Fruit fly (Drosophila melanogaster) whole organism, embryonic: ENCODE data around the gene CG7903.

Experiments
- Bgb ChIP-seq: fragments of 200-800 bp; sonication (Bioruptor generic); IDR thresholded peaks from 2 replicates; pipeline ENCODE4 v1.3.6; 2022; ENCODE audit warnings: missing biosample characterization, missing genetic modification characterization; ENCODE audit not compliant: partially characterized antibody
- CG10543 ChIP-seq: fragments of 200-800 bp; sonication (Bioruptor generic); optimal IDR thresholded peaks from 3 replicates; lab custom pipeline; 2017; ENCODE audit warnings: missing biosample characterization, mild to moderate bottlenecking, missing genetic modification characterization, moderate library complexity
- CG11398 ChIP-seq: fragments of 200-800 bp; sonication (Bioruptor generic); optimal IDR thresholded peaks from 2 replicates; lab custom pipeline; 2016; ENCODE audit warnings: missing biosample characterization, missing genetic modification characterization
- CG12071 ChIP-seq: fragments of 200-800 bp; sonication (Bioruptor generic); optimal IDR thresholded peaks from 3 replicates; lab custom pipeline; 2018; ENCODE audit warnings: missing biosample characterization, mild to moderate bottlenecking, missing genetic modification characterization
- CG12219 ChIP-seq: fragments of 200-800 bp; sonication (Bioruptor generic); optimal IDR thresholded peaks from 3 replicates; lab custom pipeline; 2018; ENCODE audit warnings: missing biosample characterization, mild to moderate bottlenecking, missing genetic modification characterization
- CG12744 ChIP-seq: fragments of 200-800 bp; sonication (Bioruptor generic); optimal IDR thresholded peaks from 2 replicates; lab custom pipeline; 2016; ENCODE audit warnings: missing biosample characterization, missing genetic modification characterization
- CG15601 ChIP-seq: fragments of 200-800 bp; sonication (Bioruptor generic); optimal IDR thresholded peaks from 3 replicates; lab custom pipeline; 2019; ENCODE audit warnings: missing biosample characterization, mild to moderate bottlenecking, missing genetic modification characterization, moderate library complexity
- CG16813 ChIP-seq: fragments of 200-800 bp; sonication (Bioruptor generic); IDR thresholded peaks from 3 replicates; pipeline ENCODE4 v1.3.6; 2022; ENCODE audit warnings: missing biosample characterization, missing genetic modification characterization; ENCODE audit not compliant: partially characterized antibody
- CG18619 ChIP-seq: fragments of 200-800 bp; sonication (Bioruptor generic); optimal IDR thresholded peaks from 3 replicates; lab custom pipeline; 2017; ENCODE audit warnings: missing biosample characterization, mild to moderate bottlenecking, missing genetic modification characterization
- CG2120 ChIP-seq: fragments of 200-800 bp; sonication (Bioruptor generic); optimal IDR thresholded peaks from 3 replicates; lab custom pipeline; 2016; ENCODE audit warnings: missing biosample characterization, missing genetic modification characterization
- CG3065 ChIP-seq: fragments of 200-800 bp; sonication (Bioruptor generic); optimal IDR thresholded peaks from 2 replicates; lab custom pipeline; 2016; ENCODE audit warnings: missing biosample characterization, missing genetic modification characterization
- CG4424 ChIP-seq: fragments of 200-800 bp; sonication (Bioruptor generic); optimal IDR thresholded peaks from 3 replicates; lab custom pipeline; 2016; ENCODE audit warnings: missing biosample characterization, missing genetic modification characterization
- CG4617 ChIP-seq: fragments of 200-800 bp; sonication (Bioruptor generic); optimal IDR thresholded peaks from 3 replicates; lab custom pipeline; 2016; ENCODE audit warnings: missing biosample characterization, missing genetic modification characterization, borderline replicate concordance
- CG5245 ChIP-seq: fragments of 200-800 bp; sonication (Bioruptor generic); optimal IDR thresholded peaks from 3 replicates; lab custom pipeline; 2016; ENCODE audit warnings: missing biosample characterization, missing genetic modification characterization
- CG6254 ChIP-seq: fragments of 200-800 bp; sonication (Bioruptor generic); optimal IDR thresholded peaks from 3 replicates; lab custom pipeline; 2017; ENCODE audit warnings: mild to moderate bottlenecking, missing biosample characterization, missing genetic modification reagents, missing genetic modification characterization
- CG6791 ChIP-seq: fragments of 200-800 bp; sonication (Bioruptor generic); IDR thresholded peaks from 3 replicates; pipeline ENCODE4 v1.3.6; 2022; ENCODE audit warnings: missing biosample characterization, missing genetic modification characterization; ENCODE audit not compliant: partially characterized antibody
- CG8388 ChIP-seq: fragments of 200-800 bp; sonication (Bioruptor generic); optimal IDR thresholded peaks from 2 replicates; lab custom pipeline; 2019; ENCODE audit warnings: missing biosample characterization, mild to moderate bottlenecking, missing genetic modification characterization, moderate library complexity
- CG9437 ChIP-seq: fragments of 200-800 bp; sonication (Bioruptor generic); optimal IDR thresholded peaks from 2 replicates; lab custom pipeline; 2018; ENCODE audit warnings: missing biosample characterization, mild to moderate bottlenecking, missing genetic modification characterization
- CG9797 ChIP-seq: fragments of 200-800 bp; sonication (Bioruptor generic); optimal IDR thresholded peaks from 3 replicates; lab custom pipeline; 2018; ENCODE audit warnings: missing biosample characterization, mild to moderate bottlenecking, missing genetic modification characterization
- D19B ChIP-seq: fragments of 200-800 bp; sonication (Bioruptor generic); optimal IDR thresholded peaks from 2 replicates; lab custom pipeline; 2017; ENCODE audit warnings: missing biosample characterization, mild to moderate bottlenecking, missing genetic modification characterization
- Ets97D ChIP-seq: fragments of 200-800 bp; sonication (Bioruptor generic); optimal IDR thresholded peaks from 3 replicates; lab custom pipeline; 2016; ENCODE audit warnings: missing biosample characterization, missing genetic modification characterization
- Fer1 ChIP-seq: fragments of 200-800 bp; sonication (Bioruptor generic); optimal IDR thresholded peaks from 2 replicates; lab custom pipeline; 2017; ENCODE audit warnings: missing biosample characterization, mild to moderate bottlenecking, missing genetic modification characterization
- GATAe ChIP-seq: fragments of 200-800 bp; sonication (Bioruptor generic); conservative IDR thresholded peaks from 2 replicates; pipeline ENCODE4 v1.3.6; 2022; ENCODE audit warnings: missing biosample characterization, missing genetic modification characterization
- HmgZ ChIP-seq: fragments of 200-800 bp; sonication (Bioruptor generic); optimal IDR thresholded peaks from 2 replicates; lab custom pipeline; 2018; ENCODE audit warnings: missing biosample characterization, mild to moderate bottlenecking, missing genetic modification characterization
- Hr51 ChIP-seq, 2 experiments: fragments of 200-800 bp; sonication (Bioruptor generic); optimal IDR thresholded peaks; 2 replicates in 1 of 2; 3 replicates in 1 of 2; lab custom pipeline; 2016 to 2018; ENCODE audit warnings: missing biosample characterization in 2 of 2, missing genetic modification characterization in 2 of 2, mild to moderate bottlenecking in 1 of 2, moderate library complexity in 1 of 2
- MBD-R2 ChIP-seq: fragments of 200-800 bp; sonication (Bioruptor generic); IDR thresholded peaks from 2 replicates; pipeline ENCODE4 v1.3.6; 2022; ENCODE audit warnings: missing biosample characterization, missing genetic modification characterization
- Nf-YB ChIP-seq: fragments of 200-800 bp; sonication (Bioruptor generic); optimal IDR thresholded peaks from 3 replicates; lab custom pipeline; 2019; ENCODE audit warnings: missing biosample characterization, mild to moderate bottlenecking, missing genetic modification characterization, moderate library complexity
- Nf-YC ChIP-seq: fragments of 200-800 bp; optimal IDR thresholded peaks from 3 replicates; lab custom pipeline; 2019; ENCODE audit warnings: missing biosample characterization, mild to moderate bottlenecking, missing genetic modification characterization, moderate library complexity
- Sin3A ChIP-seq: fragments of >200 bp; optimal IDR thresholded peaks from 2 replicates; lab custom pipeline; 2018
- amos ChIP-seq: fragments of 200-800 bp; sonication (Bioruptor generic); IDR thresholded peaks from 2 replicates; pipeline ENCODE4 v1.3.6; 2022; ENCODE audit warnings: missing biosample characterization, missing genetic modification characterization; ENCODE audit not compliant: partially characterized antibody
- chinmo ChIP-seq: fragments of 200-800 bp; sonication (Bioruptor generic); IDR thresholded peaks from 4 replicates; pipeline ENCODE4 v1.3.6; 2022; ENCODE audit warnings: missing biosample characterization, missing genetic modification characterization; ENCODE audit not compliant: partially characterized antibody
- ci ChIP-seq: fragments of 200-800 bp; sonication (Bioruptor generic); IDR thresholded peaks from 3 replicates; pipeline ENCODE4 v1.3.6; 2022; ENCODE audit warnings: missing biosample characterization, missing genetic modification characterization
- gcm ChIP-seq: fragments of 200-800 bp; sonication (Bioruptor generic); optimal IDR thresholded peaks from 2 replicates; lab custom pipeline; 2019; ENCODE audit warnings: missing biosample characterization, mild to moderate bottlenecking, missing genetic modification characterization, moderate library complexity
- h ChIP-seq: fragments of >200 bp; optimal IDR thresholded peaks from 2 replicates; lab custom pipeline; 2017
- inv ChIP-seq: fragments of 200-800 bp; sonication (Bioruptor generic); IDR thresholded peaks from 2 replicates; pipeline ENCODE4 v1.3.6; 2022; ENCODE audit warnings: missing biosample characterization, missing genetic modification characterization; ENCODE audit not compliant: partially characterized antibody
- knrl ChIP-seq: fragments of 200-800 bp; sonication (Bioruptor generic); IDR thresholded peaks from 3 replicates; pipeline ENCODE4 v1.3.6; 2022; ENCODE audit warnings: missing biosample characterization, missing genetic modification characterization; ENCODE audit not compliant: partially characterized antibody
- lmd ChIP-seq: fragments of 200-800 bp; sonication (Bioruptor generic); IDR thresholded peaks from 2 replicates; pipeline ENCODE4 v1.3.6; 2022; ENCODE audit warnings: missing biosample characterization, missing genetic modification characterization
- mld ChIP-seq: fragments of 200-800 bp; sonication (Bioruptor generic); IDR thresholded peaks from 3 replicates; pipeline ENCODE4 v1.3.6; 2022; ENCODE audit warnings: missing biosample characterization, missing genetic modification characterization; ENCODE audit not compliant: partially characterized antibody
- nmo ChIP-seq: fragments of 200-800 bp; sonication (Bioruptor generic); optimal IDR thresholded peaks from 2 replicates; lab custom pipeline; 2018; ENCODE audit warnings: missing biosample characterization, mild to moderate bottlenecking, missing genetic modification characterization, moderate library complexity
- pros ChIP-seq: fragments of 200-800 bp; sonication (Bioruptor generic); optimal IDR thresholded peaks from 3 replicates; lab custom pipeline; 2019; ENCODE audit warnings: missing biosample characterization, mild to moderate bottlenecking, missing genetic modification characterization, moderate library complexity
- pzg ChIP-seq: fragments of 200-800 bp; sonication (Bioruptor generic); optimal IDR thresholded peaks from 3 replicates; lab custom pipeline; 2018; ENCODE audit warnings: missing biosample characterization, mild to moderate bottlenecking, missing genetic modification characterization, moderate library complexity
- sens-2 ChIP-seq: fragments of 200-800 bp; sonication (Bioruptor generic); IDR thresholded peaks from 2 replicates; pipeline ENCODE4 v1.3.6; 2022; ENCODE audit warnings: missing biosample characterization, missing genetic modification characterization
- seq ChIP-seq: fragments of 200-800 bp; sonication (Bioruptor generic); IDR thresholded peaks from 2 replicates; pipeline ENCODE4 v1.3.6; 2022; ENCODE audit warnings: missing biosample characterization, missing genetic modification characterization
- unc-4 ChIP-seq: fragments of 200-800 bp; sonication (Bioruptor generic); IDR thresholded peaks from 2 replicates; pipeline ENCODE4 v1.3.6; 2022; ENCODE audit warnings: missing biosample characterization, missing genetic modification characterization; ENCODE audit not compliant: partially characterized antibody
- wek ChIP-seq: fragments of 200-800 bp; sonication (Bioruptor generic); optimal IDR thresholded peaks from 3 replicates; lab custom pipeline; 2018; ENCODE audit warnings: missing biosample characterization, mild to moderate bottlenecking, missing genetic modification characterization, moderate library complexity
- z ChIP-seq: fragments of 200-800 bp; sonication (Bioruptor generic); IDR thresholded peaks from 3 replicates; pipeline ENCODE4 v1.3.6; 2022; ENCODE audit warnings: missing biosample characterization, missing genetic modification characterization
- zen ChIP-seq: fragments of 200-800 bp; sonication (Bioruptor generic); optimal IDR thresholded peaks from 3 replicates; lab custom pipeline; 2018; ENCODE audit warnings: missing biosample characterization, mild to moderate bottlenecking, missing genetic modification characterization, moderate library complexity

CG7903 gene

DNA sequence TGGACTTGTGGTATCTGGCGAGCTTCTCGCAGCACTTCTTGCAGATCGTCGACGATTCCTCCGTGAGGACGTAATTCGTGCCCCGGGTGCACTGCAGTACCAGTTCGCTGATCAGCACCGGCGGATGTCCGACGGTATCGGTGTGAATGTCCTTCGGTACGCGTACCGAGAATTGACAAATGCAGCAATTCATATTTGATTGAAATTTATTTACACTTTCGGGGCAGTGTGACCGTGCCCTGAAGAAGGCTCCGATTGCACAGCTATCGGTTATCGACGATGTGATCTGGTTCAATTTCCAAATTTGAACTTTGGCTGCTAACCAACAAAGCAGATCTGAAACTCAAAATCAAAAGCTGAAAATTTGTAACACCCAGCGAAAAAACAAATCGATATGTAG, 41.6 kb upstream of the CG7903 start, which contains the start of gene ZIPIC (continued):
- peak; percentile 64 for TF ChIP-seq CG9797 (GFP tag; lab: Kevin White, UChicago)
- TF ChIP-seq CG9437 (GFP tag; lab: Kevin White, UChicago): no peak
- TF ChIP-seq amos (GFP tag; lab: Robert Waterston, UW): peak; percentile 61; the same call in 1 of the 2 replicates
- peak; percentile 67 for TF ChIP-seq CG6791
- 0 out of 3 replicates have a peak, but pooled peaks have one; percentile 6 for TF ChIP-seq ci (GFP tag; lab: Robert Waterston, UW)
- peak; percentile 56 for TF ChIP-seq Sin3A (lab: Kevin White, UChicago)
- TF ChIP-seq inv: peak; percentile 27
- TF ChIP-seq CG18619 (GFP tag; lab: Kevin White, UChicago): no peak
- TF ChIP-seq CG15601 (tag; lab: Kevin White, UChicago): peak; percentile 16
- no peak for TF ChIP-seq Fer1 (GFP tag; lab: Kevin White, UChicago)
- no peak for TF ChIP-seq CG4424
- peak; percentile 94 for TF ChIP-seq MBD-R2 (GFP tag; lab: Robert Waterston, UW)
- TF ChIP-seq Ets97D: peak; percentile 8
- TF ChIP-seq knrl (GFP tag; lab: Robert Waterston, UW): peak; percentile 36; the same call in 1 of the 3 replicates
- peak; percentile 46 for TF ChIP-seq Bgb (GFP tag; lab: Robert Waterston, UW)
- TF ChIP-seq HmgZ (tag; lab: Kevin White, UChicago): peak; percentile 18
- TF ChIP-seq unc-4 (GFP tag; lab: Robert Waterston, UW): peak; percentile 58
- TF ChIP-seq nmo (GFP tag; lab: Kevin White, UChicago): no peak
- TF ChIP-seq chinmo (GFP tag; lab: Robert Waterston, UW): peak; percentile 44; the same call in 1 of the 4 replicates
- peak; percentile 67 for TF ChIP-seq pzg (GFP tag; lab: Kevin White, UChicago)
- TF ChIP-seq zen: no peak
- TF ChIP-seq CG11398 (GFP tag; lab: Kevin White, UChicago): no peak
- peak; percentile 84 for TF ChIP-seq CG4617 (GFP tag; lab: Kevin White, UChicago)
- TF ChIP-seq D19B (GFP tag; lab: Kevin White, UChicago): no peak
- no peak for TF ChIP-seq CG6254
- TF ChIP-seq CG12219 (GFP tag; lab: Kevin White, UChicago): no peak

DNA sequence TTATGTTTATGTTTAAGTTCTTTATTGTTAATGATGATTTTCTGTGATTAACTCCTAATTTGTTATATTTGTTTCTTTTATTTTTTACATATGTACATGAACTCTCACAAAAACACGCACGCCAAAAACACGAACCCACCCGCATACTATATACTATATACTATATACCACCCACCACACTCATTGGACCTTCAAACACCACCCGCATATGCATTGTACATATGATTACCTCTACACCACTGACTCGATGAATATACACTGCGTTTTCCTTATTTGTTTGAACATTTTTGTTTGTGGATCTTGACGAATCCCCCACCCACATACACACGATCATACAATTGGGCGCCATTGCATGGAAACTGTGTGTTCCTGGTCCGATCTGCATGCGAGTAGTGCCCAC, 37.2 kb upstream of the CG7903 start:
- TF ChIP-seq lmd (no peak), gcm (GFP tag; lab: Kevin White, UChicago) (peak; percentile 92)

dm6 chr3R:30030061-30030460, 35.0 kb upstream of the CG7903 start:
- TF ChIP-seq CG12071: no peak
- TF ChIP-seq Ets97D: no peak
- no peak for TF ChIP-seq wek (GFP tag; lab: Kevin White, UChicago)
- TF ChIP-seq h (lab: Kevin White, UChicago): no peak
- no peak for TF ChIP-seq CG3065
- TF ChIP-seq pzg (GFP tag; lab: Kevin White, UChicago): no peak
- no peak for TF ChIP-seq CG10543 (GFP tag; lab: Kevin White, UChicago)
- peak; percentile 96 for TF ChIP-seq Nf-YC (tag; lab: Kevin White, UChicago)
- TF ChIP-seq CG16813: no peak
- no peak for TF ChIP-seq z (GFP tag; lab: Robert Waterston, UW)
- TF ChIP-seq Nf-YB: peak; percentile 96
- TF ChIP-seq Hr51 (GFP tag; optimal IDR thresholded peaks at IDR 0.05; lab: Kevin White, UChicago): no peak
- TF ChIP-seq sens-2: no peak
- TF ChIP-seq pros (GFP tag; lab: Kevin White, UChicago): peak; percentile 77
- TF ChIP-seq Bgb (GFP tag; lab: Robert Waterston, UW): 0 out of 2 replicates have a peak, but pooled peaks have one; percentile 25
- no peak for TF ChIP-seq GATAe (GFP tag; lab: Robert Waterston, UW)
- no peak for TF ChIP-seq CG5245 (GFP tag; lab: Kevin White, UChicago)
- TF ChIP-seq CG2120 (GFP tag; lab: Kevin White, UChicago): no peak
- TF ChIP-seq CG12744 (GFP tag; lab: Kevin White, UChicago): no peak
- TF ChIP-seq mld: no peak
- no peak for TF ChIP-seq CG8388 (GFP tag; lab: Kevin White, UChicago)
- peak; percentile 59; the same call in 1 of the 2 replicates for TF ChIP-seq seq (GFP tag; lab: Robert Waterston, UW)
